Worm (Caenorhabditis elegans) whole organism, L1 larva: ENCODE data around the gene str-204.

Experiments
- aha-1 ChIP-seq: fragments of 150-350 bp; optimal IDR thresholded peaks from 2 replicates; lab custom pipeline; 2014; ENCODE audit warnings: missing biosample characterization, missing genetic modification characterization
- efl-3 ChIP-seq: fragments of 200-800 bp; sonication (Bioruptor generic); optimal IDR thresholded peaks from 2 replicates; lab custom pipeline; 2018; ENCODE audit warnings: mild to moderate bottlenecking, missing genetic modification characterization, missing compliant biosample characterization
- elt-2 ChIP-seq: sonication (generic microtip); optimal IDR thresholded peaks from 2 replicates; lab custom pipeline; 2016; ENCODE audit warnings: missing genetic modification characterization, mild to moderate bottlenecking, inconsistent platforms, missing compliant biosample characterization, missing genetic modification reagents
- ets-5 ChIP-seq: fragments of 200-800 bp; sonication (Bioruptor generic); IDR thresholded peaks from 2 replicates; pipeline ENCODE4 v1.3.6; 2022; ENCODE audit warnings: missing genetic modification characterization, missing compliant biosample characterization
- lin-15B ChIP-seq: fragments of 150-350 bp; sonication (generic microtip); optimal IDR thresholded peaks from 3 replicates; lab custom pipeline; 2014; ENCODE audit warnings: missing biosample characterization, missing genetic modification characterization
- mdl-1 ChIP-seq, 2 experiments: fragments of 150-350 bp; optimal IDR thresholded peaks; 2 replicates each; lab custom pipeline; 2014 to 2017; ENCODE audit warnings: missing biosample characterization in 2 of 2, missing genetic modification characterization in 2 of 2, inconsistent platforms in 1 of 2
- mep-1 ChIP-seq: fragments of 150-350 bp; optimal IDR thresholded peaks from 2 replicates; lab custom pipeline; 2014; ENCODE audit warnings: missing biosample characterization, missing genetic modification characterization
- nhr-20 ChIP-seq: sonication (generic microtip); optimal IDR thresholded peaks from 2 replicates; lab custom pipeline; 2016; ENCODE audit warnings: mild to moderate bottlenecking, missing genetic modification characterization, missing compliant biosample characterization
- nhr-237 ChIP-seq: fragments of 150-350 bp; optimal IDR thresholded peaks from 2 replicates; lab custom pipeline; 2014; ENCODE audit warnings: missing biosample characterization, missing genetic modification characterization
- nhr-76 ChIP-seq: sonication (generic microtip); optimal IDR thresholded peaks from 2 replicates; lab custom pipeline; 2017; ENCODE audit warnings: missing biosample characterization, missing genetic modification characterization
- nhr-84 ChIP-seq: sonication (generic microtip); optimal IDR thresholded peaks from 2 replicates; lab custom pipeline; 2017; ENCODE audit warnings: missing biosample characterization, missing genetic modification characterization
- unc-86 ChIP-seq: sonication (generic microtip); optimal IDR thresholded peaks from 2 replicates; lab custom pipeline; 2016; ENCODE audit warnings: missing genetic modification characterization, missing compliant biosample characterization
- vab-15 ChIP-seq: sonication (generic microtip); optimal IDR thresholded peaks from 2 replicates; lab custom pipeline; 2017; ENCODE audit warnings: missing genotype, mild to moderate bottlenecking, missing genetic modification characterization, missing compliant biosample characterization

DNA sequence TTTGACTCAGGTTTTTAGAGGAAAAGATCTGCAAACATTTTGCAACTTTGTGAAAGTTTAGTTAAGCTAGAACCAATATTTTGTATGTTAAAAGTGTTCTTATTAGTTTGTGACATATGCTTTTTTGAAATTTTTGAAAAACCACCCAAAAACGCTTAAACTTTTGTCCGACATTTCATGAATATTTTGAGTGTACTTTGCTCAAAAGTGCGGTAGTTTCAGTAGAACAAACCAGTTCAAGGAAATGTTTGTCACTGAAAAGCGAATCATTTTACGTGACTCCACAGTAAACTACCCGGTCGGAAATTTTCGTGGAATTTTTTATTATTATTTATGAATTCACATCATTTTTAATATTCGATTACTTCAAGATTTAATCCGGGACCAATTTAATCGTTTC, 25.1 kb downstream of the str-204 start, which contains the start of gene pitr-5:
- TF ChIP-seq aha-1 (no peak), vab-15 (tag; lab: Kevin White, UChicago) (no peak), ets-5 (GFP tag; lab: Robert Waterston, UW) (no peak), mep-1 (tag; lab: Kevin White, UChicago) (no peak), nhr-84 (tag; lab: Kevin White, UChicago) (no peak), nhr-20 (tag; lab: Kevin White, UChicago) (no peak), lin-15B (tag; lab: Kevin White, UChicago) (no peak), mdl-1 (tag; optimal IDR thresholded peaks at IDR 0.05; lab: Kevin White, UChicago) (no peak), nhr-237 (tag; lab: Kevin White, UChicago) (no peak), nhr-76 (tag; lab: Kevin White, UChicago) (no peak), efl-3 (GFP tag; lab: Kevin White, UChicago) (no peak), unc-86 (no peak), elt-2 (tag; lab: Kevin White, UChicago) (no peak)
